Worm (Caenorhabditis elegans) whole organism, L4 larva: ENCODE results near the gene smg-6.
A peak's percentile ranks its signal among the peaks of the same experiment; 100 is the strongest.
"Not testable (repeated sequence)": the region's sequence is repeated elsewhere in the genome, so short reads cannot be mapped to it uniquely, and the experiment has no call there.

Experiments
- F26F4.8 ChIP-seq: fragments of 200-800 bp; sonication (Bioruptor generic); conservative IDR thresholded peaks from 2 replicates; pipeline ENCODE4 v1.3.6; 2022; ENCODE audit warnings: missing genetic modification characterization, missing compliant biosample characterization
- F49E8.2 ChIP-seq: sonication (generic microtip); optimal IDR thresholded peaks from 2 replicates; lab custom pipeline; 2016; ENCODE audit warnings: missing compliant biosample characterization, mild to moderate bottlenecking, missing genetic modification characterization, borderline replicate concordance
- T20F7.1 ChIP-seq: fragments of 200-800 bp; sonication (Bioruptor generic); optimal IDR thresholded peaks from 2 replicates; lab custom pipeline; 2018; ENCODE audit warnings: mild to moderate bottlenecking, missing genetic modification characterization, missing compliant biosample characterization
- T26A8.4 ChIP-seq: fragments of 200-800 bp; sonication (Bioruptor generic); IDR thresholded peaks from 2 replicates; pipeline ENCODE4 v1.3.6; 2022; ENCODE audit warnings: missing genetic modification characterization, missing compliant biosample characterization
- Y105C5A.15 ChIP-seq: fragments of 200-800 bp; sonication (Bioruptor generic); IDR thresholded peaks from 2 replicates; pipeline ENCODE4 v1.3.6; 2022; ENCODE audit warnings: missing genetic modification characterization, missing compliant biosample characterization
- Y48G9A.11 ChIP-seq: fragments of 200-800 bp; sonication (Bioruptor generic); IDR thresholded peaks from 2 replicates; pipeline ENCODE4 v1.3.6; 2022; ENCODE audit warnings: missing genetic modification reagents, missing genetic modification characterization, missing compliant biosample characterization
- ZK337.2 ChIP-seq: fragments of 200-800 bp; sonication (Bioruptor generic); IDR thresholded peaks from 2 replicates; pipeline ENCODE4 v1.3.6; 2022; ENCODE audit warnings: missing genetic modification reagents, missing genetic modification characterization, missing compliant biosample characterization
- ZK546.5 ChIP-seq, 2 experiments: sonication (generic microtip); optimal IDR thresholded peaks; 2 replicates each; lab custom pipeline; 2017; ENCODE audit warnings: missing biosample characterization in 2 of 2, missing genetic modification characterization in 2 of 2
- aha-1 ChIP-seq: fragments of 150-350 bp; peaks from one replicate; lab custom pipeline; 2014; ENCODE audit warnings: missing biosample characterization, missing genetic modification characterization
- arid-1 ChIP-seq: fragments of 200-800 bp; sonication (Bioruptor generic); conservative IDR thresholded peaks from 2 replicates; pipeline ENCODE4 v1.3.6; 2022; ENCODE audit warnings: missing genetic modification reagents, missing genetic modification characterization, missing compliant biosample characterization
- ces-1 ChIP-seq: fragments of 150-350 bp; sonication (generic microtip); optimal IDR thresholded peaks from 4 replicates; lab custom pipeline; 2014; ENCODE audit warnings: missing biosample characterization, missing genetic modification reagents, missing genetic modification characterization
- daf-12 ChIP-seq: fragments of 150-350 bp; optimal IDR thresholded peaks from 2 replicates; lab custom pipeline; 2014; ENCODE audit warnings: missing biosample characterization, missing genetic modification reagents, missing genetic modification characterization
- daf-19 ChIP-seq: fragments of 200-800 bp; sonication (Bioruptor generic); conservative IDR thresholded peaks from 2 replicates; pipeline ENCODE4 v1.3.6; 2022; ENCODE audit warnings: missing genetic modification characterization, missing compliant biosample characterization
- dmd-6 ChIP-seq: fragments of 200-800 bp; sonication (Bioruptor generic); IDR thresholded peaks from 2 replicates; pipeline ENCODE4 v1.3.6; 2022; ENCODE audit warnings: missing genetic modification reagents, missing genetic modification characterization, missing compliant biosample characterization
- dmd-8 ChIP-seq: fragments of 200-800 bp; sonication (Bioruptor generic); IDR thresholded peaks from 2 replicates; pipeline ENCODE4 v1.3.6; 2022; ENCODE audit warnings: missing genetic modification characterization, missing compliant biosample characterization
- dmd-9 ChIP-seq: fragments of 200-800 bp; sonication (Bioruptor generic); IDR thresholded peaks from 2 replicates; pipeline ENCODE4 v1.3.6; 2022; ENCODE audit warnings: missing genetic modification reagents, missing genetic modification characterization, missing compliant biosample characterization
- dpl-1 ChIP-seq: fragments of 150-350 bp; optimal IDR thresholded peaks from 2 replicates; lab custom pipeline; 2014; ENCODE audit warnings: missing biosample characterization, missing genetic modification reagents, missing genetic modification characterization
- duxl-1 ChIP-seq: sonication (generic microtip); optimal IDR thresholded peaks from 2 replicates; lab custom pipeline; 2016; ENCODE audit warnings: mild to moderate bottlenecking, missing genetic modification characterization, moderate library complexity, missing compliant biosample characterization; ENCODE audit not compliant: poor library complexity
- egl-43 ChIP-seq: fragments of 200-800 bp; sonication (Bioruptor generic); IDR thresholded peaks from 2 replicates; pipeline ENCODE4 v1.3.6; 2022; ENCODE audit warnings: missing genetic modification reagents, missing genetic modification characterization, missing compliant biosample characterization
- fos-1 ChIP-seq: fragments of 150-350 bp; optimal IDR thresholded peaks from 2 replicates; lab custom pipeline; 2014; ENCODE audit warnings: missing biosample characterization, missing genetic modification characterization
- gei-8 ChIP-seq: fragments of 200-800 bp; sonication (Bioruptor generic); optimal IDR thresholded peaks from 2 replicates; lab custom pipeline; 2018; ENCODE audit warnings: mild to moderate bottlenecking, missing genetic modification characterization, missing compliant biosample characterization
- hmg-1.1 ChIP-seq: fragments of 200-800 bp; sonication (Bioruptor generic); IDR thresholded peaks from 2 replicates; pipeline ENCODE4 v1.3.6; 2022; ENCODE audit warnings: missing genetic modification reagents, missing genetic modification characterization, missing compliant biosample characterization
- jun-1 ChIP-seq: fragments of 150-350 bp; optimal IDR thresholded peaks from 2 replicates; lab custom pipeline; 2014; ENCODE audit warnings: missing biosample characterization, missing genetic modification reagents, missing genetic modification characterization
- lim-7 ChIP-seq: fragments of 200-800 bp; sonication (Bioruptor generic); IDR thresholded peaks from 2 replicates; pipeline ENCODE4 v1.3.6; 2022; ENCODE audit warnings: missing genetic modification characterization, missing compliant biosample characterization
- lin-13 ChIP-seq: fragments of 150-350 bp; optimal IDR thresholded peaks from 2 replicates; lab custom pipeline; 2014; ENCODE audit warnings: missing biosample characterization, missing genetic modification reagents, missing genetic modification characterization
- lin-38 ChIP-seq: fragments of 200-800 bp; sonication (Bioruptor generic); IDR thresholded peaks from 2 replicates; pipeline ENCODE4 v1.3.6; 2022; ENCODE audit warnings: missing genetic modification reagents, missing genetic modification characterization, missing compliant biosample characterization
- lsy-2 ChIP-seq, 2 experiments: fragments of 150-350 bp in 1 of 2; sonication (generic microtip) in 1 of 2; optimal IDR thresholded peaks; 2 replicates each; lab custom pipeline; 2014 to 2017; ENCODE audit warnings: missing biosample characterization in 2 of 2, missing genetic modification characterization in 2 of 2
- madf-5 ChIP-seq, 2 experiments: fragments of 200-800 bp; sonication (Bioruptor generic); IDR thresholded peaks; 2 replicates each; pipeline ENCODE4 v1.3.6; 2022; ENCODE audit warnings: missing compliant biosample characterization in 2 of 2, missing genetic modification characterization in 2 of 2
- mdt-29 ChIP-seq: fragments of 200-800 bp; sonication (Bioruptor generic); IDR thresholded peaks from 2 replicates; pipeline ENCODE4 v1.3.6; 2022; ENCODE audit warnings: missing genetic modification reagents, missing genetic modification characterization, missing compliant biosample characterization
- mes-2 ChIP-seq: sonication (generic microtip); optimal IDR thresholded peaks from 2 replicates; lab custom pipeline; 2016; ENCODE audit warnings: missing genotype, mild to moderate bottlenecking, missing genetic modification characterization, missing compliant biosample characterization; ENCODE audit not compliant: poor library complexity, severe bottlenecking
- nhr-10 ChIP-seq: fragments of 150-350 bp; optimal IDR thresholded peaks from 2 replicates; lab custom pipeline; 2014; ENCODE audit warnings: missing biosample characterization, missing genetic modification characterization
- nhr-102 ChIP-seq: sonication (generic microtip); optimal IDR thresholded peaks from 2 replicates; lab custom pipeline; 2016; ENCODE audit warnings: mild to moderate bottlenecking, missing genetic modification characterization, moderate library complexity, missing compliant biosample characterization
- nhr-48 ChIP-seq: sonication (generic microtip); optimal IDR thresholded peaks from 2 replicates; lab custom pipeline; 2016; ENCODE audit warnings: mild to moderate bottlenecking, missing genetic modification characterization, missing compliant biosample characterization
- nhr-76 ChIP-seq: fragments of 150-350 bp; optimal IDR thresholded peaks from 2 replicates; lab custom pipeline; 2014; ENCODE audit warnings: missing biosample characterization, missing genetic modification characterization
- pha-4 ChIP-seq, 2 experiments: fragments of 150-350 bp in 1 of 2; fragments of 200-800 bp in 1 of 2; sonication (Bioruptor generic) in 1 of 2; IDR thresholded peaks in 1 of 2; optimal IDR thresholded peaks in 1 of 2; 2 replicates each; pipeline versions ENCODE4 v1.3.6 to Lab custom; 2014 to 2022; ENCODE audit warnings: missing genetic modification characterization in 2 of 2, missing genetic modification reagents in 2 of 2, missing biosample characterization in 1 of 2, missing compliant biosample characterization in 1 of 2
- rbr-2 ChIP-seq: sonication (generic microtip); optimal IDR thresholded peaks from 2 replicates; lab custom pipeline; 2016; ENCODE audit warnings: missing genotype, missing genetic modification characterization, missing compliant biosample characterization
- skn-1 ChIP-seq: fragments of 150-350 bp; optimal IDR thresholded peaks from 2 replicates; lab custom pipeline; 2014; ENCODE audit warnings: missing biosample characterization, missing genetic modification characterization
- snpc-1.2 ChIP-seq: fragments of 200-800 bp; sonication (Bioruptor generic); IDR thresholded peaks from 2 replicates; pipeline ENCODE4 v1.3.6; 2022; ENCODE audit warnings: missing genetic modification reagents, missing genetic modification characterization, missing compliant biosample characterization
- snpc-4 ChIP-seq: fragments of 150-350 bp; optimal IDR thresholded peaks from 2 replicates; lab custom pipeline; 2014; ENCODE audit warnings: missing biosample characterization, missing genetic modification characterization
- spr-1 ChIP-seq: sonication (generic microtip); optimal IDR thresholded peaks from 2 replicates; lab custom pipeline; 2016; ENCODE audit warnings: mild to moderate bottlenecking, missing genetic modification characterization, missing compliant biosample characterization
- tra-1 ChIP-seq: fragments of 200-800 bp; sonication (Bioruptor generic); IDR thresholded peaks from 2 replicates; pipeline ENCODE4 v1.3.6; 2022; ENCODE audit warnings: missing genetic modification reagents, missing genetic modification characterization, missing compliant biosample characterization
- unc-130 ChIP-seq: sonication (generic microtip); optimal IDR thresholded peaks from 2 replicates; lab custom pipeline; 2016; ENCODE audit warnings: missing genetic modification reagents, missing genetic modification characterization, missing compliant biosample characterization
- vab-7 ChIP-seq: fragments of 200-800 bp; sonication (Bioruptor generic); IDR thresholded peaks from 2 replicates; pipeline ENCODE4 v1.3.6; 2022; ENCODE audit warnings: missing genetic modification reagents, missing genetic modification characterization, missing compliant biosample characterization
- zfp-2 ChIP-seq: sonication (generic microtip); optimal IDR thresholded peaks from 2 replicates; lab custom pipeline; 2016; ENCODE audit warnings: mild to moderate bottlenecking, missing genetic modification characterization, missing compliant biosample characterization
- zfp-3 ChIP-seq: fragments of 200-800 bp; sonication (Bioruptor generic); conservative IDR thresholded peaks from 2 replicates; pipeline ENCODE4 v1.3.6; 2022; ENCODE audit warnings: missing genetic modification reagents, missing genetic modification characterization, missing compliant biosample characterization
- ztf-11 ChIP-seq: fragments of 150-350 bp; optimal IDR thresholded peaks from 2 replicates; lab custom pipeline; 2014; ENCODE audit warnings: missing biosample characterization, missing genetic modification characterization

Gene smg-6

ce11 chrIII:2487046-2487760 lies 13.5 kb downstream of the smg-6 start, which contains the start of gene Y54F10AL.1:
Gene Y54F10AL.1 (plus strand): TSS chrIII:2487710.
- TF ChIP-seq nhr-48 (tag; lab: Kevin White, UChicago): no peak
- TF ChIP-seq T20F7.1 (GFP tag; lab: Kevin White, UChicago): no peak
- no peak for TF ChIP-seq lin-13 (GFP tag; lab: Kevin White, UChicago)
- TF ChIP-seq fos-1 (tag; lab: Kevin White, UChicago): no peak
- TF ChIP-seq nhr-102 (tag; lab: Kevin White, UChicago): no peak
- no peak for TF ChIP-seq Y48G9A.11 (GFP tag; lab: Robert Waterston, UW)
- no peak for TF ChIP-seq jun-1
- no peak for TF ChIP-seq dmd-6 (GFP tag; lab: Robert Waterston, UW)
- no peak for TF ChIP-seq zfp-3 (GFP tag; lab: Robert Waterston, UW)
- TF ChIP-seq ZK546.5 (tag; optimal IDR thresholded peaks at IDR 0.05; lab: Kevin White, UChicago): no peak
- TF ChIP-seq ces-1 (GFP tag; lab: Kevin White, UChicago): no peak
- peak in 1 of 2 experiments; percentile 40 for TF ChIP-seq lsy-2 (tag; optimal IDR thresholded peaks at IDR 0.05; lab: Kevin White, UChicago)
- TF ChIP-seq dmd-9 (GFP tag; lab: Robert Waterston, UW): no peak
- TF ChIP-seq zfp-2 (tag; lab: Kevin White, UChicago): no peak
- no peak for TF ChIP-seq snpc-4 (tag; lab: Kevin White, UChicago)
- no peak for TF ChIP-seq ZK337.2 (GFP tag; lab: Robert Waterston, UW)
- TF ChIP-seq daf-19 (GFP tag; lab: Robert Waterston, UW): no peak
- no peak for TF ChIP-seq F49E8.2 (tag; lab: Kevin White, UChicago)
- no peak for TF ChIP-seq rbr-2 (tag; lab: Kevin White, UChicago)
- no peak for TF ChIP-seq ztf-11
- TF ChIP-seq spr-1 (tag; lab: Kevin White, UChicago): no peak
- TF ChIP-seq arid-1 (GFP tag; lab: Robert Waterston, UW): no peak
- TF ChIP-seq duxl-1 (tag; lab: Kevin White, UChicago): no peak
- peak; percentile 36 for TF ChIP-seq lin-38 (GFP tag; lab: Robert Waterston, UW)
- TF ChIP-seq dpl-1 (GFP tag; lab: Kevin White, UChicago): peak; percentile 24
- no peak for TF ChIP-seq skn-1 (tag; lab: Kevin White, UChicago)
- TF ChIP-seq unc-130 (GFP tag; lab: Kevin White, UChicago): no peak
- peak; percentile 88 for TF ChIP-seq aha-1
- no peak for TF ChIP-seq hmg-1.1 (GFP tag; lab: Robert Waterston, UW)
- TF ChIP-seq daf-12 (tag; lab: Kevin White, UChicago): no peak
- no peak for TF ChIP-seq nhr-76
- no peak for TF ChIP-seq gei-8
- no peak for TF ChIP-seq nhr-10 (tag; lab: Kevin White, UChicago)
- TF ChIP-seq mes-2 (tag; lab: Kevin White, UChicago): peak; percentile 46

DNA sequence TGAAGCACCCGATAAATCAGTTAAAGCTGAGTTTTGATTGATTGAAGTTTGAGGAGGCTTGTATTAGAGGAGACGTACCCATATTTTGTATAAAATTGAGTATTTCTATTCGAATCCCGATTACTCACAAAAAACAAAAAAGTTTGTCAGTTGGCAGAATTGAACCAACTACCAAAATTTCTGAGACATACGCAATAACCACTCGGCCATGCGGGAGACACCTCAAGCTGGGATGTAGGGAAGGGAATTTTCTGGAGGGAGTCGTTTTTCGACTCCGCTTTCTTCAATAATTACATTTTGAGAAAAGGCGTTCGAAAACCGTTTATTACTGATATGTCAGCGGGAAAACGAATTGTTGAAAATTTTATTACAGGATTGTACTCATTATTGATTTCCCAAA lies 21.1 kb downstream of the smg-6 start:
- 0 out of 2 replicates have a peak, but pooled peaks have one; percentile 53 for TF ChIP-seq T26A8.4 (GFP tag; lab: Robert Waterston, UW)
- 0 out of 2 replicates have a peak, but pooled peaks have one; percentile 27 for TF ChIP-seq Y105C5A.15 (GFP tag; lab: Robert Waterston, UW)
- 0 out of 2 replicates have a peak, but pooled peaks have one; percentile 14 for TF ChIP-seq tra-1 (GFP tag; lab: Robert Waterston, UW)
- 0 out of 2 replicates have a peak, but pooled peaks have one; percentile 70 for TF ChIP-seq dmd-8 (GFP tag; lab: Robert Waterston, UW)
- peak; percentile 55; the same call in 1 of the 2 replicates for TF ChIP-seq hmg-1.1 (GFP tag; lab: Robert Waterston, UW)
- 0 out of 2 replicates have a peak, but pooled peaks have one; percentile 37 for TF ChIP-seq Y48G9A.11 (GFP tag; lab: Robert Waterston, UW)
- TF ChIP-seq lin-38 (GFP tag; lab: Robert Waterston, UW): peak; percentile 75
- TF ChIP-seq pha-4 (GFP tag; IDR thresholded peaks at IDR 0.05; lab: Robert Waterston, UW): peak; percentile 80; the same call in 1 of the 2 replicates
- TF ChIP-seq pha-4 (tag; optimal IDR thresholded peaks at IDR 0.05; lab: Kevin White, UChicago): not testable (repeated sequence)
- TF ChIP-seq egl-43 (GFP tag; lab: Robert Waterston, UW): peak; percentile 81; the same call in 1 of the 2 replicates
- TF ChIP-seq lim-7 (GFP tag; lab: Robert Waterston, UW): peak; percentile 85
- peak; percentile 77 for TF ChIP-seq snpc-1.2
- peak; percentile 53; the same call in 1 of the 2 replicates for TF ChIP-seq vab-7 (GFP tag; lab: Robert Waterston, UW)
- TF ChIP-seq F26F4.8 (GFP tag; lab: Robert Waterston, UW): peak; percentile 84
- 0 out of 4 replicates have a peak, but pooled peaks of 1 of the 2 experiments have one; percentile 8 for TF ChIP-seq madf-5 (GFP tag; IDR thresholded peaks at IDR 0.05; lab: Robert Waterston, UW)
- TF ChIP-seq mdt-29 (GFP tag; lab: Robert Waterston, UW): 0 out of 2 replicates have a peak, but pooled peaks have one; percentile 39
